Fruit fly (Drosophila melanogaster): ENCODE results near the gene CG2260.
A peak's percentile ranks its signal among the peaks of the same experiment; 100 is the strongest.

CG2260 gene

DNA sequence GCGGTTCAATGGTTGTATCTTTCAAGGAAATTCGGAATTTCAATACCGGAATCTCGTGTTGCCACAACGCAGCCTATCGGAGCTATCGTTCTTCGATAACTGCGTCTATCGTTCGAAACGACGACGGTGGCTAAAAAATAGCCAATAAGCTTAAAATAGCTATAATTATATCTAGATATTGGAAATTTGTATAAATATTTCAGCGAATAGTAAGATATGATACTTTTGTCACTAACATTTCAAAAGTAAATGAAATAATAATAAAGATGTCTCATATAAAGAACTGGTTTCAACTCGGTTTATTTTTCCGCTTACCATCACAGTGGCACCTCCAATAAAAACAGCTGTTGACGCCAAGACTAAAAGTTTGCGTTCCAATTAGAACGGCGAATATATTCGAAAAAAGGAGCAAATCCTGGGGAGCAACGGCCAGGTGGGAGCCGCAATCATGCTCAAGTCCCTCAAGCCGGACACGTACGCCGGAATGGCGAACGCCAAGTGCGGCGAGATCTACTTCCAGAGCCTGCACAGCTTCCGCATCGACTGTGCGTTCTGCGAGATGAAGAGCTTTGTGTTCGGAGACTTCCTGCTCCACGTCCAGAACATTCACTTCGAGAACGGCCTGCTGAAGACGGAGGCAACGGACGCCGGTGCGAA is 24.7 kb upstream of the CG2260 start, which contains the start of the genes alpha-PheRS and CG2129 (continued):
- no peak for TF ChIP-seq Asciz (GFP tag; optimal IDR thresholded peaks at IDR 0.05)
- peak; percentile 32 for TF ChIP-seq lilli (GFP tag; optimal IDR thresholded peaks at IDR 0.05)
- TF ChIP-seq Myb (GFP tag; optimal IDR thresholded peaks at IDR 0.05) = no peak
- TF ChIP-seq odd (GFP tag; optimal IDR thresholded peaks at IDR 0.05) = no peak
- TF ChIP-seq unpg (GFP tag; optimal IDR thresholded peaks at IDR 0.05) = no peak
- TF ChIP-seq CG33213 (GFP tag; optimal IDR thresholded peaks at IDR 0.05) = no peak
- no peak for TF ChIP-seq CG30431 (GFP tag; optimal IDR thresholded peaks at IDR 0.05)
- peak; percentile 51 for TF ChIP-seq CG10267 (tag; optimal IDR thresholded peaks at IDR 0.05)
- TF ChIP-seq Pdp1 (GFP tag; optimal IDR thresholded peaks at IDR 0.05) = no peak
- peak; percentile 32 for TF ChIP-seq CG7556 (GFP tag; optimal IDR thresholded peaks at IDR 0.05)
- TF ChIP-seq sna (GFP tag; IDR thresholded peaks at IDR 0.05; ENCODE audit: partially characterized antibody) = no peak
- 0 out of 2 replicates have a peak, but pooled peaks have one; percentile 34 for TF ChIP-seq Ada2b (GFP tag; IDR thresholded peaks at IDR 0.05)
- peak; percentile 51 for TF ChIP-seq grau (tag; optimal IDR thresholded peaks at IDR 0.05)
- peak; percentile 10 for TF ChIP-seq Sry-δ (GFP tag; optimal IDR thresholded peaks at IDR 0.05)
- peak; percentile 79 for TF ChIP-seq row (GFP tag; IDR thresholded peaks at IDR 0.05)
- no peak for TF ChIP-seq Ets97D (GFP tag; optimal IDR thresholded peaks at IDR 0.05)
- TF ChIP-seq vnd (GFP tag; IDR thresholded peaks at IDR 0.05; ENCODE audit: partially characterized antibody) = no peak
- TF ChIP-seq Taf1 (GFP tag; IDR thresholded peaks at IDR 0.05) = no peak
- TF ChIP-seq CG16779 (GFP tag; IDR thresholded peaks at IDR 0.05) = no peak
- TF ChIP-seq CG9797 (GFP tag; optimal IDR thresholded peaks at IDR 0.05) = peak; percentile 17
- TF ChIP-seq CG10979 (tag; optimal IDR thresholded peaks at IDR 0.05) = peak; percentile 7
- TF ChIP-seq Rfx (GFP tag; IDR thresholded peaks at IDR 0.05) = peak; percentile 46; the same call in 1 of the 2 replicates
- TF ChIP-seq E2f2 (GFP tag; IDR thresholded peaks at IDR 0.05) = peak; percentile 24; the same call in 1 of the 2 replicates
- peak; percentile 43 for TF ChIP-seq Fer3 (tag; optimal IDR thresholded peaks at IDR 0.05)
- TF ChIP-seq insv (GFP tag; optimal IDR thresholded peaks at IDR 0.05) = peak in 1 of 2 experiments; percentile 87
- peak; percentile 23 for TF ChIP-seq pho (GFP tag; optimal IDR thresholded peaks at IDR 0.05)
- no peak for TF ChIP-seq chn (GFP tag; optimal IDR thresholded peaks at IDR 0.05)
- TF ChIP-seq CG10147 (GFP tag; optimal IDR thresholded peaks at IDR 0.05) = peak; percentile 39
- peak in 1 of 2 experiments; percentile 15 for TF ChIP-seq Eip74EF (GFP tag; optimal IDR thresholded peaks at IDR 0.05)
- TF ChIP-seq shn (GFP tag; optimal IDR thresholded peaks at IDR 0.05) = no peak
- TF ChIP-seq CG3281 (GFP tag; optimal IDR thresholded peaks at IDR 0.05) = peak; percentile 13
- TF ChIP-seq CG11695 (GFP tag; IDR thresholded peaks at IDR 0.05) = no peak
- no peak for TF ChIP-seq pnt (GFP tag; optimal IDR thresholded peaks at IDR 0.05)
- peak; percentile 18 for TF ChIP-seq Xbp1 (GFP tag; optimal IDR thresholded peaks at IDR 0.05)
- no peak for TF ChIP-seq fd3F (GFP tag; optimal IDR thresholded peaks at IDR 0.05)
- peak; percentile 3 for TF ChIP-seq CG12155 (GFP tag; optimal IDR thresholded peaks at IDR 0.05)
- TF ChIP-seq CG14965 (GFP tag; optimal IDR thresholded peaks at IDR 0.05; ENCODE audit: borderline replicate concordance) = no peak
- TF ChIP-seq pum (GFP tag; optimal IDR thresholded peaks at IDR 0.05) = no peak
- TF ChIP-seq CTCF (GFP tag; optimal IDR thresholded peaks at IDR 0.05) = no peak
- TF ChIP-seq CG7372 (GFP tag; IDR thresholded peaks at IDR 0.05) = no peak
- TF ChIP-seq CG14050 (GFP tag; IDR thresholded peaks at IDR 0.05) = no peak
- no peak for TF ChIP-seq otp (GFP tag; IDR thresholded peaks at IDR 0.05)
- TF ChIP-seq CG4282 (GFP tag; optimal IDR thresholded peaks at IDR 0.05) = no peak
- TF ChIP-seq Gug (GFP tag; IDR thresholded peaks at IDR 0.05) = no peak
- TF ChIP-seq fd96Cb (tag; optimal IDR thresholded peaks at IDR 0.05) = no peak
- TF ChIP-seq Sry-β (GFP tag; optimal IDR thresholded peaks at IDR 0.05) = peak; percentile 94
- no peak for TF ChIP-seq CG18619 (GFP tag; optimal IDR thresholded peaks at IDR 0.05)
- TF ChIP-seq CG1024 (GFP tag; IDR thresholded peaks at IDR 0.05) = no peak
- TF ChIP-seq HLHmδ (GFP tag; optimal IDR thresholded peaks at IDR 0.05) = no peak
- TF ChIP-seq CG8388 (GFP tag; optimal IDR thresholded peaks at IDR 0.05) = peak; percentile 9

Data from whole organism, embryonic.